Fruit fly (Drosophila melanogaster): Measurements from ENCODE around the gene tal-1A.

dm6 chr3R:13840956-13841355, 28.0 kb downstream of the tal-1A start:
- TF ChIP-seq Sox15 (GFP tag; optimal IDR thresholded peaks at IDR 0.05) (peak; percentile 28), Eip75B (GFP tag; optimal IDR thresholded peaks at IDR 0.05) (peak; percentile 65), OdsH (GFP tag; optimal IDR thresholded peaks at IDR 0.05) (peak; percentile 52), CG1621 (tag; optimal IDR thresholded peaks at IDR 0.05) (peak; percentile 48), CG8119 (GFP tag; IDR thresholded peaks at IDR 0.05) (peak; percentile 68), dsx (GFP tag; optimal IDR thresholded peaks at IDR 0.05; ENCODE audit: poor library complexity, severe bottlenecking) (peak; percentile 78), fd85E (GFP tag; optimal IDR thresholded peaks at IDR 0.05) (no peak), CG11294 (GFP tag; IDR thresholded peaks at IDR 0.05) (no peak), fkh (GFP tag; optimal IDR thresholded peaks at IDR 0.05) (no peak), vri (GFP tag; optimal IDR thresholded peaks at IDR 0.05) (peak; percentile 35)

All from whole organism, prepupa.